Worm (Caenorhabditis elegans): Measurements from ENCODE around the gene cpsf-3.

ce11 chrIV:13303442-13303841 is 20.8 kb upstream of the cpsf-3 start, which contains the start of gene Y67H2A.7:
- TF ChIP-seq him-1 (tag; optimal IDR thresholded peaks at IDR 0.05) (no peak), dao-5 (tag; optimal IDR thresholded peaks at IDR 0.05) (no peak), W03F9.2 (tag; optimal IDR thresholded peaks at IDR 0.05) (no peak)
